Worm (Caenorhabditis elegans) whole organism, L2 larva: ENCODE results near the gene H02F09.3.

Source experiments
- C34F6.9 ChIP-seq: fragments of 150-350 bp; optimal IDR thresholded peaks from 2 replicates; lab custom pipeline; 2014; ENCODE audit warnings: missing biosample characterization, missing genetic modification characterization
- F13H6.1 ChIP-seq: sonication (generic microtip); optimal IDR thresholded peaks from 2 replicates; lab custom pipeline; 2016; ENCODE audit warnings: missing genetic modification characterization, missing compliant biosample characterization
- R02D3.7 ChIP-seq: fragments of 150-350 bp; optimal IDR thresholded peaks from 2 replicates; lab custom pipeline; 2014; ENCODE audit warnings: missing biosample characterization, missing genetic modification characterization
- Y55F3AM.14 ChIP-seq: fragments of 200-800 bp; sonication (Bioruptor generic); optimal IDR thresholded peaks from 2 replicates; lab custom pipeline; 2018; ENCODE audit warnings: mild to moderate bottlenecking, missing genetic modification characterization, missing compliant biosample characterization
- ZK546.5 ChIP-seq: sonication (generic microtip); optimal IDR thresholded peaks from 2 replicates; lab custom pipeline; 2017; ENCODE audit warnings: missing biosample characterization, missing genetic modification characterization
- alr-1 ChIP-seq: fragments of 150-350 bp; optimal IDR thresholded peaks from 2 replicates; lab custom pipeline; 2014; ENCODE audit warnings: missing biosample characterization, missing genetic modification characterization
- aly-2 ChIP-seq: fragments of 150-350 bp; optimal IDR thresholded peaks from 2 replicates; lab custom pipeline; 2014; ENCODE audit warnings: missing biosample characterization, missing genetic modification characterization
- ama-1 ChIP-seq: fragments of 150-350 bp; optimal IDR thresholded peaks from 2 replicates; lab custom pipeline; 2018; ENCODE audit warnings: inconsistent platforms
- blmp-1 ChIP-seq: sonication (generic microtip); optimal IDR thresholded peaks from 2 replicates; lab custom pipeline; 2017; ENCODE audit warnings: missing genetic modification characterization, mild to moderate bottlenecking, missing compliant biosample characterization, antibody characterized with exemption, moderate library complexity; ENCODE audit not compliant: insufficient read depth
- ceh-16 ChIP-seq: fragments of 150-350 bp; optimal IDR thresholded peaks from 2 replicates; lab custom pipeline; 2014; ENCODE audit warnings: missing biosample characterization, missing genetic modification characterization
- ceh-82 ChIP-seq: fragments of 150-350 bp; optimal IDR thresholded peaks from 2 replicates; lab custom pipeline; 2014; ENCODE audit warnings: missing biosample characterization, missing genetic modification characterization
- crh-2 ChIP-seq: sonication (generic microtip); optimal IDR thresholded peaks from 2 replicates; lab custom pipeline; 2017; ENCODE audit warnings: missing biosample characterization, missing genetic modification characterization
- dmd-4 ChIP-seq: sonication (generic microtip); optimal IDR thresholded peaks from 2 replicates; lab custom pipeline; 2017; ENCODE audit warnings: missing biosample characterization, missing genetic modification characterization
- egl-27 ChIP-seq: sonication (generic microtip); optimal IDR thresholded peaks from 3 replicates; lab custom pipeline; 2017; ENCODE audit warnings: missing biosample characterization, missing genetic modification reagents, missing genetic modification characterization
- elt-1 ChIP-seq: fragments of 150-350 bp; optimal IDR thresholded peaks from 2 replicates; lab custom pipeline; 2014; ENCODE audit warnings: missing biosample characterization, missing genetic modification characterization
- elt-3 ChIP-seq: sonication (generic microtip); optimal IDR thresholded peaks from 2 replicates; lab custom pipeline; 2017; ENCODE audit warnings: missing biosample characterization, missing genetic modification characterization
- fos-1 ChIP-seq: fragments of 150-350 bp; optimal IDR thresholded peaks from 2 replicates; lab custom pipeline; 2014; ENCODE audit warnings: missing biosample characterization, missing genetic modification characterization
- gmeb-1 ChIP-seq: fragments of 150-350 bp; optimal IDR thresholded peaks from 2 replicates; lab custom pipeline; 2014; ENCODE audit warnings: missing biosample characterization, missing genetic modification characterization
- lin-11 ChIP-seq: fragments of 150-350 bp; sonication (generic microtip); optimal IDR thresholded peaks from 2 replicates; lab custom pipeline; 2014; ENCODE audit warnings: missing biosample characterization, missing genetic modification characterization, inconsistent platforms, mixed read lengths
- lin-13 ChIP-seq: fragments of 150-350 bp; optimal IDR thresholded peaks from 2 replicates; lab custom pipeline; 2014; ENCODE audit warnings: missing biosample characterization, missing genetic modification reagents, missing genetic modification characterization
- lin-39 ChIP-seq: fragments of 150-350 bp; optimal IDR thresholded peaks from 2 replicates; lab custom pipeline; 2014; ENCODE audit warnings: missing biosample characterization, missing genetic modification reagents, missing genetic modification characterization
- lsy-2 ChIP-seq, 2 experiments: fragments of 150-350 bp in 1 of 2; sonication (generic microtip) in 1 of 2; optimal IDR thresholded peaks; 2 replicates each; lab custom pipeline; 2014 to 2017; ENCODE audit warnings: missing biosample characterization in 2 of 2, missing genetic modification characterization in 2 of 2
- mab-5 ChIP-seq: fragments of 150-350 bp; optimal IDR thresholded peaks from 2 replicates; lab custom pipeline; 2014; ENCODE audit warnings: missing biosample characterization, missing genetic modification characterization
- mbf-1 ChIP-seq: sonication (generic microtip); optimal IDR thresholded peaks from 2 replicates; lab custom pipeline; 2017; ENCODE audit warnings: missing biosample characterization, missing genetic modification characterization
- mdl-1 ChIP-seq, 2 experiments: fragments of 150-350 bp in 1 of 2; sonication (generic microtip) in 1 of 2; optimal IDR thresholded peaks; 2 replicates each; lab custom pipeline; 2017; ENCODE audit warnings: missing biosample characterization in 2 of 2, missing genetic modification characterization in 2 of 2
- nhr-10 ChIP-seq: sonication (generic microtip); optimal IDR thresholded peaks from 2 replicates; lab custom pipeline; 2017; ENCODE audit warnings: missing biosample characterization, missing genetic modification characterization
- nhr-11 ChIP-seq: fragments of 150-350 bp; optimal IDR thresholded peaks from 2 replicates; lab custom pipeline; 2014; ENCODE audit warnings: missing biosample characterization, missing genetic modification characterization
- nhr-129 ChIP-seq: fragments of 150-350 bp; optimal IDR thresholded peaks from 2 replicates; lab custom pipeline; 2014; ENCODE audit warnings: missing biosample characterization, missing genetic modification characterization
- nhr-21 ChIP-seq: fragments of 150-350 bp; optimal IDR thresholded peaks from 2 replicates; lab custom pipeline; 2014; ENCODE audit warnings: missing biosample characterization, missing genetic modification characterization
- nhr-23 ChIP-seq: fragments of 150-350 bp; optimal IDR thresholded peaks from 2 replicates; lab custom pipeline; 2014; ENCODE audit warnings: missing biosample characterization, missing genetic modification reagents, missing genetic modification characterization
- nhr-237 ChIP-seq: fragments of 150-350 bp; optimal IDR thresholded peaks from 2 replicates; lab custom pipeline; 2014; ENCODE audit warnings: missing biosample characterization, missing genetic modification characterization
- nhr-25 ChIP-seq: fragments of 150-350 bp; sonication (generic microtip); optimal IDR thresholded peaks from 3 replicates; lab custom pipeline; 2014; ENCODE audit warnings: missing biosample characterization, missing genetic modification characterization
- nhr-6 ChIP-seq: fragments of 150-350 bp; optimal IDR thresholded peaks from 2 replicates; lab custom pipeline; 2014; ENCODE audit warnings: missing biosample characterization, missing genetic modification characterization
- nhr-77 ChIP-seq: fragments of 150-350 bp; optimal IDR thresholded peaks from 2 replicates; lab custom pipeline; 2014; ENCODE audit warnings: missing biosample characterization, missing genetic modification characterization
- peb-1 ChIP-seq: fragments of 150-350 bp; optimal IDR thresholded peaks from 2 replicates; lab custom pipeline; 2014; ENCODE audit warnings: missing biosample characterization, missing genetic modification characterization
- sem-4 ChIP-seq: fragments of 150-350 bp; optimal IDR thresholded peaks from 2 replicates; lab custom pipeline; 2014; ENCODE audit warnings: missing biosample characterization, missing genetic modification reagents, missing genetic modification characterization
- skn-1 ChIP-seq: sonication (generic microtip); optimal IDR thresholded peaks from 2 replicates; lab custom pipeline; 2017; ENCODE audit warnings: missing biosample characterization, missing genetic modification characterization
- sma-3 ChIP-seq: sonication (generic microtip); optimal IDR thresholded peaks from 2 replicates; lab custom pipeline; 2016; ENCODE audit warnings: missing genetic modification reagents, missing genetic modification characterization, missing compliant biosample characterization
- sma-9 ChIP-seq, 2 experiments: fragments of 150-350 bp in 1 of 2; sonication (generic microtip) in 1 of 2; optimal IDR thresholded peaks; 2 replicates each; lab custom pipeline; 2014 to 2016; ENCODE audit warnings: missing genetic modification characterization in 2 of 2, mild to moderate bottlenecking in 1 of 2, missing biosample characterization in 1 of 2, missing compliant biosample characterization in 1 of 2, missing genetic modification reagents in 1 of 2, moderate library complexity in 1 of 2
- snpc-4 ChIP-seq: fragments of 150-350 bp; optimal IDR thresholded peaks from 2 replicates; lab custom pipeline; 2014; ENCODE audit warnings: missing biosample characterization, missing genetic modification characterization
- unc-39 ChIP-seq: fragments of 150-350 bp; optimal IDR thresholded peaks from 2 replicates; lab custom pipeline; 2014; ENCODE audit warnings: missing biosample characterization, missing genetic modification characterization
- unc-55 ChIP-seq: fragments of 150-350 bp; sonication (generic microtip); optimal IDR thresholded peaks from 3 replicates; lab custom pipeline; 2014; ENCODE audit warnings: missing biosample characterization, missing genetic modification reagents, missing genetic modification characterization
- unc-62 ChIP-seq: fragments of 150-350 bp; optimal IDR thresholded peaks from 2 replicates; lab custom pipeline; 2014; ENCODE audit warnings: missing biosample characterization, missing genetic modification reagents, missing genetic modification characterization
- zag-1 ChIP-seq: fragments of 150-350 bp; optimal IDR thresholded peaks from 2 replicates; lab custom pipeline; 2014; ENCODE audit warnings: missing biosample characterization, missing genetic modification characterization
- ztf-11 ChIP-seq: sonication (generic microtip); optimal IDR thresholded peaks from 2 replicates; lab custom pipeline; 2017; ENCODE audit warnings: missing biosample characterization, missing genetic modification characterization
- ztf-4 ChIP-seq: fragments of 150-350 bp; optimal IDR thresholded peaks from 2 replicates; lab custom pipeline; 2014; ENCODE audit warnings: missing biosample characterization, missing genetic modification characterization

Gene H02F09.3

ce11 chrX:1523272-1523671 lies 45.2 kb upstream of the H02F09.3 start:
- TF ChIP-seq sma-3 (GFP tag; lab: Kevin White, UChicago) (no peak), unc-39 (tag; lab: Kevin White, UChicago) (no peak), Y55F3AM.14 (GFP tag; lab: Kevin White, UChicago) (no peak), nhr-77 (no peak), peb-1 (tag; lab: Kevin White, UChicago) (no peak)
- TF ChIP-seq, all 48 proteins: peak for 0

ce11 chrX:1524559-1524958 lies 43.9 kb upstream of the H02F09.3 start:
- TF ChIP-seq aly-2 (tag; lab: Kevin White, UChicago) (no peak), lsy-2 (tag; optimal IDR thresholded peaks at IDR 0.05; lab: Kevin White, UChicago) (peak; percentile 14 to 56), ztf-11 (no peak), unc-39 (tag; lab: Kevin White, UChicago) (no peak), mab-5 (tag; lab: Kevin White, UChicago) (peak; percentile 22), unc-55 (GFP tag; lab: Kevin White, UChicago) (peak; percentile 66), F13H6.1 (tag; lab: Kevin White, UChicago) (peak; percentile 70), lin-13 (GFP tag; lab: Kevin White, UChicago) (no peak), mbf-1 (tag; lab: Kevin White, UChicago) (no peak), mdl-1 (tag; optimal IDR thresholded peaks at IDR 0.05; lab: Kevin White, UChicago) (peak in 1 of 2 experiments; percentile 31), egl-27 (tag; lab: Kevin White, UChicago) (peak; percentile 29), dmd-4 (tag; lab: Kevin White, UChicago) (no peak), ZK546.5 (tag; lab: Kevin White, UChicago) (no peak), ama-1 (no peak), R02D3.7 (tag; lab: Kevin White, UChicago) (no peak), sem-4 (tag; lab: Kevin White, UChicago) (peak; percentile 68), lin-39 (tag; lab: Kevin White, UChicago) (no peak), zag-1 (tag; lab: Kevin White, UChicago) (no peak), Y55F3AM.14 (GFP tag; lab: Kevin White, UChicago) (no peak), ztf-4 (tag; lab: Kevin White, UChicago) (no peak), ceh-82 (no peak), nhr-11 (tag; lab: Kevin White, UChicago) (no peak), fos-1 (tag; lab: Kevin White, UChicago) (peak; percentile 77), lin-11 (tag; lab: Kevin White, UChicago) (no peak), gmeb-1 (tag; lab: Kevin White, UChicago) (no peak), sma-3 (GFP tag; lab: Kevin White, UChicago) (no peak), crh-2 (peak; percentile 51), skn-1 (no peak), C34F6.9 (tag; lab: Kevin White, UChicago) (peak; percentile 63), nhr-129 (tag; lab: Kevin White, UChicago) (peak; percentile 55), elt-1 (tag; lab: Kevin White, UChicago) (no peak), ceh-16 (no peak), unc-62 (no peak), nhr-23 (tag; lab: Kevin White, UChicago) (no peak), nhr-21 (tag; lab: Kevin White, UChicago) (no peak), blmp-1 (tag; lab: Kevin White, UChicago) (no peak), elt-3 (tag; lab: Kevin White, UChicago) (no peak), sma-9 (GFP tag; optimal IDR thresholded peaks at IDR 0.05; lab: Kevin White, UChicago) (peak; percentile 75), sma-9 (tag; optimal IDR thresholded peaks at IDR 0.05; lab: Kevin White, UChicago) (no peak), alr-1 (tag; lab: Kevin White, UChicago) (no peak), snpc-4 (tag; lab: Kevin White, UChicago) (peak; percentile 41), nhr-237 (no peak), nhr-25 (tag; lab: Kevin White, UChicago) (peak; percentile 40), peb-1 (tag; lab: Kevin White, UChicago) (no peak), nhr-10 (tag; lab: Kevin White, UChicago) (no peak), nhr-6 (tag; lab: Kevin White, UChicago) (no peak), nhr-77 (no peak)
- TF ChIP-seq, all 48 proteins: peak for 14
